Worm (Caenorhabditis elegans) whole organism, L4/young adult: ENCODE data around the gene pch-2.
A peak's percentile ranks its signal among the peaks of the same experiment; 100 is the strongest.

Source experiments
- W03F9.2 ChIP-seq: fragments of 150-350 bp; optimal IDR thresholded peaks from 2 replicates; lab custom pipeline; 2014; ENCODE audit warnings: missing biosample characterization, missing genetic modification characterization
- dao-5 ChIP-seq: sonication (generic microtip); optimal IDR thresholded peaks from 2 replicates; lab custom pipeline; 2016; ENCODE audit warnings: missing genotype, missing genetic modification characterization, moderate library complexity, missing compliant biosample characterization
- him-1 ChIP-seq: sonication (generic microtip); optimal IDR thresholded peaks from 2 replicates; lab custom pipeline; 2016; ENCODE audit warnings: missing genotype, missing genetic modification reagents, missing genetic modification characterization, missing compliant biosample characterization

pch-2 gene

ce11 chrII:8173449-8173848 lies 15.3 kb downstream of the pch-2 start, which contains the start of the genes decr-1.3 and T05C12.1:
TSS of gene decr-1.3 (minus strand) at chrII:8173549.
TSS of gene T05C12.1 (plus strand) at chrII:8173680.
- no peak for TF ChIP-seq him-1

DNA sequence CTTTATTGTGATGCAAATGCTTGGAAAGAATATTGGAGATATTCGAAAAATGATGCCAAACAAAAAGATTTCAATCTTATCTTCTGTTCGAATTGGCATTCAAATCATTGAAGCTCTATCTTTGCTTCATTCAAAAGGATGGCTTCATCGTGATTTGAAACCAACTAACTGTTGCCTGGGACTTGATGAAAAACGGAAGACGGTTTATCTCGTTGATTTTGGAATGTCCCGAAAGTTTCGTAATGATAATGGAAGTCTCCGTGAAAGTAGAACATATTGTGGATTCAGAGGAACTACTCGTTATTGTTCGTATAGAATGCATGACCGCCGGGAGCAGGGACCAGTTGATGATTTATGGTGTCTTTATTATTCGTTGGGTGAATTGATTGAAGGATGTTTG lies 16.0 kb downstream of the pch-2 start:
- TF ChIP-seq him-1: no peak
- no peak for TF ChIP-seq dao-5 (tag; lab: Kevin White, UChicago)
- TF ChIP-seq W03F9.2 (tag; lab: Kevin White, UChicago): no peak

ce11 chrII:8177095-8177494 lies 18.9 kb downstream of the pch-2 start, which contains the start of gene acr-14:
TSS of gene acr-14 (minus strand) at chrII:8177195.
- no peak for TF ChIP-seq W03F9.2 (tag; lab: Kevin White, UChicago)
- TF ChIP-seq dao-5 (tag; lab: Kevin White, UChicago): no peak
- TF ChIP-seq him-1: no peak

DNA sequence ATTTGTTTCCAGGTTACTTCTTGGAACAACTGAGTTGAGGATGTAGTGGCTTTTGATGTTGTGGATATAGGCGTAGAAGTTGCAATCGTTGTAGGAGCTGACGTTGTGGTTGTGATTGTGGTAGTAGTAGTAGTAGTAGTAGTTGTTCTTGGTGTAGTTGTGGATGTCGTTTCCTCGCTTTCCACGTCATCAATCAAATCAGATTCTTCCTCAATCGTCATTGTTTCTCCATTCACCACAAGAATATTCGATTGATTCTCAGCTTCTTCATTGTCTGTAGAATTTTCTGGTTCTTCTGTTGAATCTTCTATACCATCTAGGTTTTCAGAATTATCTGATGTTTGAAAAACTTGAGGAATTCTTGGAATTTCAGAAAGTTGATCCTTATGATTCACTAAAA lies 20.5 kb downstream of the pch-2 start:
- no peak for TF ChIP-seq W03F9.2 (tag; lab: Kevin White, UChicago)
- TF ChIP-seq him-1: no peak
- TF ChIP-seq dao-5 (tag; lab: Kevin White, UChicago): no peak

DNA sequence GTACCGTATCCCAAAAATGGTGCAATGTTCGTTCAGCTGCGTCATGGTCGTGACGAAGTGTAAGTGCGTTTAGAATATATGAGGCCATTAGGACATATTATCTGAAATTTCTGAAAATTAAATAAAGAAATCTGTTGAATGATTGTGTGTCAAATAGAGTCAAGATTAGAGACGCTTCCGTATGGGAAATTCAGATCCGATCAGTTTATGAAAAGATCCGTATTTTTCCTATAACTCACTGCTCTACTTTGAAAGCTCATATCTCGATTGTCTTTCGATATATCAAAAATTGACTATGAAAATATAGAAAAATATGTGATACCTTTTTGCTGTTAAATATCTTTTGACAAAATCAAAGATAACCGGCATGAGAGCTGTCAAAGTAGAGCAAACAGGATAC lies 22.1 kb downstream of the pch-2 start, which contains the start of gene T05C12.4:
TSS of gene T05C12.4 (minus strand) at position 101 of the 400 bp plus-strand sequence.
- TF ChIP-seq dao-5 (tag; lab: Kevin White, UChicago): no peak
- no peak for TF ChIP-seq W03F9.2 (tag; lab: Kevin White, UChicago)
- TF ChIP-seq him-1: no peak

DNA sequence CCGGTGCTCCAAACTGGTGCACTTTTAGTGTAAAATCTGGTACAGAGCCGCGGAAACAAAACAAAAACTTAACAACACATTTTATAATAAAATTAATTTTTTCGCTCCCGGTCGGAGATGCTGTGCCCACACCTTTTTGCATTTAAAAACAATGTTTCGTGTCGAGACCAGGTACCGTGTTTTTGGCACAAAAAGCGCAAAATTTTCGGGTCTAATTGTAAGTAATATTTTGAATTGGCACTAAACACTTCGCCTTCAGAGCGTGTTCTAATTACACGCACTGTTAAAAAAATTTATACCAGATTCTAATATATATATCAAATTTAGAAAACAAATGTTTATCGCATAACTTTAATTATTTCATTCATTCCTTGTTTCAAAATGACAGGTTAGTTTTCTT lies 23.3 kb downstream of the pch-2 start, which contains the start of gene dylt-3:
TSS of gene dylt-3 (plus strand) at position 301 of the 400 bp plus-strand sequence.
- no peak for TF ChIP-seq dao-5 (tag; lab: Kevin White, UChicago)
- no peak for TF ChIP-seq W03F9.2 (tag; lab: Kevin White, UChicago)
- TF ChIP-seq him-1: no peak

- peak; percentile 96 for TF ChIP-seq W03F9.2 (tag; lab: Kevin White, UChicago)
- peak; percentile 84 for TF ChIP-seq him-1
- no peak for TF ChIP-seq dao-5 (tag; lab: Kevin White, UChicago)
These were observed 26.9 kb downstream of the pch-2 start, which contains the start of the genes mig-5 and cct-1 for ce11 chrII:8185016-8185493. TSS of gene mig-5 (minus strand) at chrII:8185023. TSS of gene cct-1 (plus strand) at chrII:8185443.

ce11 chrII:8187516-8187915 lies 29.4 kb downstream of the pch-2 start:
- TF ChIP-seq dao-5 (tag; lab: Kevin White, UChicago): no peak
- no peak for TF ChIP-seq him-1
- TF ChIP-seq W03F9.2 (tag; lab: Kevin White, UChicago): no peak

DNA sequence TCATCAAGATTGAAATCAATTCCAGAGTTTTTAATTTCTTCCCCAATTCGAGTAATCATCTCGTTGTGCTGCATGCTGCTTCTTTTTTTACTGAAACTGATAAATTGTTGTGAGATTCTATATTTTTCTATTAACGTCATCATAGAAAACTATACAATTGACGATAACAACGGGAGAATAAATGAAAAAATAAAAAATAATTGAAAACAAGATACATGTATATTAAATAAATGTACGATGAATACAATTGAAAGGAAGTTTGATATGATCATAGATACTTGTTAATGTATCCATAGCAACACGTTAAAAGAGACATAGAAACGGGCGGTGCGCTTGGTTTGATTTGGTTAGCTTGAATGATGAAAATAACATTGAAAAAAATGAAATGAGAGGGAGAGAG lies 32.3 kb downstream of the pch-2 start, which contains the start of gene T05C12.8:
TSS of gene T05C12.8 (minus strand) at position 101 of the 400 bp plus-strand sequence.
- TF ChIP-seq him-1 (no peak), dao-5 (tag; lab: Kevin White, UChicago) (no peak), W03F9.2 (tag; lab: Kevin White, UChicago) (no peak)

DNA sequence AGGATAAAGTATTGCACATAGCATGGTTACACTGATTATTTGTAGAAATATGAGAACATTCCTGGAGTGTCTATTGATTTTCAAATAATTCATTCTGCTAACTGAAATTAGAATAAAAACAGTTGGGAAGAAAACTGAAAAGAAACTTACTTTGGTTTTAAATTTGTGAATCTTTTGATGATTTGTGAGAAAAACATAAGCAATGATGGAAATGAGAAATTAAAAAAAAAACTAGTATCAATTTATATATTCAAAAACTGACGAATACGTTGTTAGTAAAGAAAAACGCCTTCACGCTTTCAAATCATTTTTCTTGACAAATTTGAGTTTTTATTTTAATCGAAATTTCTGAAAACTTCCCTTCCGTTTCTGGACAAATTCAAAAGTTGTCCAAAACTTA lies 35.0 kb downstream of the pch-2 start, which contains the start of gene T05C12.9:
TSS of gene T05C12.9 (minus strand) at position 101 of the 400 bp plus-strand sequence.
- TF ChIP-seq him-1: no peak

- TF ChIP-seq dao-5 (tag; lab: Kevin White, UChicago): no peak
- TF ChIP-seq him-1: no peak
- no peak for TF ChIP-seq W03F9.2 (tag; lab: Kevin White, UChicago)
These were observed 35.8 kb downstream of the pch-2 start for ce11 chrII:8193922-8194321.

DNA sequence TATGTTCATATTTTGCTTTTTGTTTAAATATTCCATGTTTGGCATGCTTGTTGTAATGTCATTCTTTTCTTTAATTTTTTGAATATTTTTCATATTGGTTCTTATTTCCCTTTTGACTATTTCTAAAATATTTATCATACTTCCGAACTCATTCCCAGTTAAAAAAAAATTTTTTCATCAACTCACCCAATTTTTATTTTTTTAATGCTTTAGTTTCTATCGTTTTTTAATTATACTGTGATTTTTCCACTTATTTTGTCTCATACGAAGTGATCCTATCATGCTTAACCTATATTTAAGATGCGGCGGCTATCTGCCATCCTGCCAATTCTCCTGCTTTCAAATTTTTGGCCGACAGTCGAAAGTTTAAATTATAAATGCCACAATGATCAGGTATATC lies 40.4 kb downstream of the pch-2 start, which contains the start of gene qua-1:
TSS of gene qua-1 (plus strand) at position 301 of the 400 bp plus-strand sequence.
- no peak for TF ChIP-seq him-1
- no peak for TF ChIP-seq dao-5 (tag; lab: Kevin White, UChicago)
- no peak for TF ChIP-seq W03F9.2 (tag; lab: Kevin White, UChicago)

DNA sequence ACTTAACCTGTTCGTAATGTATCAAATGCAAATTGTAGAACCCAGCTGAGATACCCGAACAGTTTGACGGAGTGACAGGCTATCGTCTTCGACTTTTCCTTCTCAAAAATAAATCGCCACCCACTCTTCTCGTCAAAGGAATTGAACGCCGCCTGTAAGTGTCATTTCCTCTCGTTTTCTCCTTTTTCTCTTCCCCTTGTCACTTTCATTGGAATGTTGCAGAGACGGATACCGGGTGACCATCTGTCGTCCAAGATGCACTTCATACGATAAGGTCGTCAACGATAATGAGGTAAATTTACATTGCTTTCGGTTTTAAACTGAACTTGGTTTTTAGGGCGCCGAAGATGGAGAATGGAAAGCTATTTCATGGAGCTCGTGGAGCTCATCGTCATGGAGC lies 41.7 kb downstream of the pch-2 start:
- TF ChIP-seq W03F9.2 (tag; lab: Kevin White, UChicago) (no peak), him-1 (no peak), dao-5 (tag; lab: Kevin White, UChicago) (no peak)

ce11 chrII:8204039-8204438 lies 45.9 kb downstream of the pch-2 start, which contains the start of gene col-76:
TSS of gene col-76 (plus strand) at chrII:8204339.
- no peak for TF ChIP-seq W03F9.2 (tag; lab: Kevin White, UChicago)
- no peak for TF ChIP-seq him-1
- TF ChIP-seq dao-5 (tag; lab: Kevin White, UChicago): no peak

ce11 chrII:8205612-8206011 lies 47.5 kb downstream of the pch-2 start:
- no peak for TF ChIP-seq dao-5 (tag; lab: Kevin White, UChicago)
- TF ChIP-seq him-1: no peak
- no peak for TF ChIP-seq W03F9.2 (tag; lab: Kevin White, UChicago)
